Worm (Caenorhabditis elegans) whole organism, L4/young adult: ENCODE results near the gene str-264.

ENCODE experiments used
- W03F9.2 ChIP-seq: fragments of 150-350 bp; optimal IDR thresholded peaks from 2 replicates; lab custom pipeline; 2014; ENCODE audit warnings: missing biosample characterization, missing genetic modification characterization
- dao-5 ChIP-seq: sonication (generic microtip); optimal IDR thresholded peaks from 2 replicates; lab custom pipeline; 2016; ENCODE audit warnings: missing genotype, missing genetic modification characterization, moderate library complexity, missing compliant biosample characterization
- him-1 ChIP-seq: sonication (generic microtip); optimal IDR thresholded peaks from 2 replicates; lab custom pipeline; 2016; ENCODE audit warnings: missing genotype, missing genetic modification reagents, missing genetic modification characterization, missing compliant biosample characterization

Gene str-264

ce11 chrV:15492518-15492917 is at the start of gene str-264:
str-264 (minus strand) TSS chrV:15492618.
- TF ChIP-seq W03F9.2 (tag; lab: Kevin White, UChicago) (no peak), him-1 (tag; lab: Kevin White, UChicago) (no peak), dao-5 (tag; lab: Kevin White, UChicago) (no peak)

ce11 chrV:15537923-15538322 is 45.5 kb upstream of the str-264 start, which contains the start of gene prde-1:
prde-1 (plus strand) TSS chrV:15538244.
- TF ChIP-seq W03F9.2 (tag; lab: Kevin White, UChicago) (no peak), dao-5 (tag; lab: Kevin White, UChicago) (no peak), him-1 (tag; lab: Kevin White, UChicago) (no peak)

- TF ChIP-seq him-1 (tag; lab: Kevin White, UChicago), result no peak
Measured at ce11 chrV:15536320-15536719, 43.9 kb upstream of the str-264 start, which contains the start of gene F21A3.4. F21A3.4 (plus strand) TSS chrV:15536620.

- TF ChIP-seq him-1 (tag; lab: Kevin White, UChicago) (no peak), W03F9.2 (tag; lab: Kevin White, UChicago) (no peak), dao-5 (tag; lab: Kevin White, UChicago) (no peak)
Measured at ce11 chrV:15533864-15534263, 41.4 kb upstream of the str-264 start, which contains the start of gene F21A3.2. F21A3.2 (minus strand) TSS chrV:15533964.

ce11 chrV:15533096-15533495 is 40.7 kb upstream of the str-264 start, which contains the start of gene F21A3.11:
F21A3.11 (minus strand) TSS chrV:15533212.
- TF ChIP-seq him-1 (tag; lab: Kevin White, UChicago) (no peak), dao-5 (tag; lab: Kevin White, UChicago) (no peak), W03F9.2 (tag; lab: Kevin White, UChicago) (no peak)

- TF ChIP-seq him-1 (tag; lab: Kevin White, UChicago) (no peak), dao-5 (tag; lab: Kevin White, UChicago) (no peak), W03F9.2 (tag; lab: Kevin White, UChicago) (no peak)
Measured at ce11 chrV:15529069-15529468, 36.7 kb upstream of the str-264 start, which contains the start of gene srh-276. srh-276 (plus strand) TSS chrV:15529369.

ce11 chrV:15521920-15522319 is 29.5 kb upstream of the str-264 start, which contains the start of gene lgc-31:
lgc-31 (minus strand) TSS chrV:15522020.
- TF ChIP-seq W03F9.2 (tag; lab: Kevin White, UChicago) (no peak), him-1 (tag; lab: Kevin White, UChicago) (no peak), dao-5 (tag; lab: Kevin White, UChicago) (no peak)

ce11 chrV:15520398-15520797 is 28.0 kb upstream of the str-264 start:
- TF ChIP-seq him-1 (tag; lab: Kevin White, UChicago) (no peak), W03F9.2 (tag; lab: Kevin White, UChicago) (no peak), dao-5 (tag; lab: Kevin White, UChicago) (no peak)

ce11 chrV:15519845-15520244 is 27.4 kb upstream of the str-264 start:
- no peak for TF ChIP-seq W03F9.2 (tag; lab: Kevin White, UChicago)
- TF ChIP-seq him-1 (tag; lab: Kevin White, UChicago), result no peak
- TF ChIP-seq dao-5 (tag; lab: Kevin White, UChicago), result no peak

- TF ChIP-seq him-1 (tag; lab: Kevin White, UChicago) (no peak), W03F9.2 (tag; lab: Kevin White, UChicago) (no peak), dao-5 (tag; lab: Kevin White, UChicago) (no peak)
Measured at ce11 chrV:15517413-15517812, 25.0 kb upstream of the str-264 start, which contains the start of gene F21A3.3. F21A3.3 (plus strand) TSS chrV:15517713.

- no peak for TF ChIP-seq W03F9.2 (tag; lab: Kevin White, UChicago)
- TF ChIP-seq him-1 (tag; lab: Kevin White, UChicago), result no peak
- no peak for TF ChIP-seq dao-5 (tag; lab: Kevin White, UChicago)
Measured at ce11 chrV:15516476-15516875, 24.1 kb upstream of the str-264 start.

ce11 chrV:15515365-15515764 is 22.9 kb upstream of the str-264 start:
- no peak for TF ChIP-seq him-1 (tag; lab: Kevin White, UChicago)

- TF ChIP-seq W03F9.2 (tag; lab: Kevin White, UChicago) (no peak), dao-5 (tag; lab: Kevin White, UChicago) (no peak), him-1 (tag; lab: Kevin White, UChicago) (no peak)
Measured at ce11 chrV:15512856-15513756, 20.7 kb upstream of the str-264 start.
